Worm (Caenorhabditis elegans) whole organism, L4/young adult: ENCODE data around the gene clc-21.
"Not testable (repeated sequence)": the region's sequence is repeated elsewhere in the genome, so short reads cannot be mapped to it uniquely, and the experiment has no call there.

Experiments used
- W03F9.2 ChIP-seq: fragments of 150-350 bp; optimal IDR thresholded peaks from 2 replicates; lab custom pipeline; 2014; ENCODE audit warnings: missing biosample characterization, missing genetic modification characterization
- dao-5 ChIP-seq: sonication (generic microtip); optimal IDR thresholded peaks from 2 replicates; lab custom pipeline; 2016; ENCODE audit warnings: missing genotype, missing genetic modification characterization, moderate library complexity, missing compliant biosample characterization
- him-1 ChIP-seq: sonication (generic microtip); optimal IDR thresholded peaks from 2 replicates; lab custom pipeline; 2016; ENCODE audit warnings: missing genotype, missing genetic modification reagents, missing genetic modification characterization, missing compliant biosample characterization

The clc-21 gene

ce11 chrV:17416833-17417232 lies at the start of gene clc-21:
Gene clc-21, plus strand, starts transcription at chrV:17417133.
- TF ChIP-seq W03F9.2 (no peak), dao-5 (no peak), him-1 (tag; lab: Kevin White, UChicago) (no peak)

DNA sequence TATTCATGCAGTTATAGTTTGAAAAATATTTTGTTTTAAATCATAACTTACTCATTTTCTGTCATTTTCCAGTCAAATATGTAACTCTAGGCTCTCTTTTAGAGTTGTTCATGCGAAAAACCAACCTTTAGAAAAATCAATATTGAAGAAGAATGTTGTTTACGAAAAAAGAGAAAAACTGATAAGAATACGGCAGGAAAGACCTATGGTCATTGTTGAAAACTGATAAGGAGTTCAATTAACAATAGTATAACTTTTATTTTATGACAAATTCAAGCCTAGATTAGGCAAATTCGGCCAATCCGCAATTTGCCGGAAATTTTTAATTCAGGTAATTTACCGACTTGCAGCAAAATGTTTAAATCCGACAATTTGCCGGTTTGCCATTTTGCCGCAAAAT lies 40.3 kb upstream of the clc-21 start, which contains the start of gene Y20C6A.1:
Y20C6A.1 (minus strand) TSS at position 107 of the 400 bp plus-strand sequence.
- TF ChIP-seq dao-5 (no peak), W03F9.2 (no peak), him-1 (tag; lab: Kevin White, UChicago) (no peak)

ce11 chrV:17377140-17377539 lies 39.8 kb upstream of the clc-21 start, which contains the start of gene fbxb-7:
Gene fbxb-7, plus strand, starts transcription at chrV:17377406.
- TF ChIP-seq dao-5 (no peak), W03F9.2 (no peak), him-1 (tag; lab: Kevin White, UChicago) (no peak)

- TF ChIP-seq dao-5 (no peak), W03F9.2 (no peak), him-1 (tag; lab: Kevin White, UChicago) (no peak)
These were observed 37.0 kb upstream of the clc-21 start, which contains the start of gene Y20C6A.4 for ce11 chrV:17379932-17380331. Gene Y20C6A.4, plus strand, starts transcription at chrV:17380232.

ce11 chrV:17395374-17395773 lies 21.6 kb upstream of the clc-21 start, which contains the start of gene srh-120:
Gene srh-120, plus strand, starts transcription at chrV:17395674.
- TF ChIP-seq W03F9.2 (no peak), dao-5 (no peak), him-1 (tag; lab: Kevin White, UChicago) (no peak)

DNA sequence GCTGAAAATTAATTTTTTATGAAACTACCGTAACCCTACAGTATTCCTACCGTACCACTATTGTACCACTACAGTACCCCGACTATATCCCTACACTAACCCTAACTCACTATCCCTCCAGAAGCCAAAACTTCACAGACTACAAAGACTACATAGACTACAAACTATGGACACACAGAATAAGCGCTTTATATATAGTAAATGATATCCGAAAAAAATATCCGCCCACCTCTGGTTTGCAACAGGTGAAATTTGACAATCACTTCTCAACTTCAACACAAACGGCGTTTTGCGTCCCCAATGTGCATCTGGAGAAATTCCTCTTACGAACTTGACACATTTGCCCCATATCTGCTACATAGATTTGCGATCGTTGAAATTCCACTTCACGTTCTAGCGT lies 7.0 kb upstream of the clc-21 start, which contains the start of gene srh-132:
srh-132 (plus strand) TSS at position 301 of the 400 bp plus-strand sequence.
- TF ChIP-seq dao-5; him-1 (tag; lab: Kevin White, UChicago); W03F9.2: not testable (repeated sequence)

DNA sequence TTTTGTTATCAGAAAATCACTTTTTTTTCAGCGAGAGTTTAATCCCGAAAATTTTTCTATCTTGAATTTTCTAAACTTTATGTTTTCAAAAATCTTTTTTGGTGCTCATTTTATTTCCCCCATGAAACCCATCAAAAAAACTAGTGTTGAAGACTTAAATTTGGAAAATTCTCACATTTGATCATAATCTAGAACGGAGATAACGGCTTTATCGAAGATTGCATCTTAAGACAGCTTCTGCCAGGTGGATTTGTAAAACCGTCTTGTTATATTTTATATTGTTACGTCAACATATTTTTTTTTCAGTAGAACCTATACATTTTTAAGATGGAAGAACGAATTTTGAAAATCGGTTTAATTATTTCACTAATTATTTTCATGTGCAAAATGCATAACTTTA lies 2.0 kb upstream of the clc-21 start, which contains the start of gene T27C5.12:
T27C5.12 (plus strand) TSS at position 301 of the 400 bp plus-strand sequence.
- TF ChIP-seq W03F9.2 (no peak), him-1 (tag; lab: Kevin White, UChicago) (no peak), dao-5 (no peak)

- no peak for TF ChIP-seq dao-5
- no peak for TF ChIP-seq W03F9.2
- no peak for TF ChIP-seq him-1 (tag; lab: Kevin White, UChicago)
These were observed 12.3 kb downstream of the clc-21 start for ce11 chrV:17429262-17429661.

DNA sequence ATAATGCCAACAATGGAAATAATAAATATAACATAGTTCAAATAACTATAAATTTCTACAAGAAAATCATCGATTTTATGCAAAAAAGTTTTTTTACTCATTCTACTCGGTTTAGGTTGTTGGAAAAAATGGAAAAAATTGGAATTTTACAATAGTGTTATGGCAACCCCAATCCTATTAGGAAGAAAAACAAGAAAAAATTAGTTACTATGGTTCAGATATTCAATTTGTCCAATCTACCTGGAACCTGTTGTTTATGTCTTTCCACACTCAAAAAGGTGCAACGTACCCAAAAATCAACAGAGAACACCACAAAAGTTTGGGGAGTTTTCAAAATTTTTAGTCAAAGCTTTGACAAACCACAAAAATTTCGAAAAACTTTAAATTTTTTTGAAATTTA lies 13.1 kb downstream of the clc-21 start, which contains the start of gene T27C5.10:
T27C5.10 (minus strand) TSS at position 101 of the 400 bp plus-strand sequence.
- TF ChIP-seq him-1 (tag; lab: Kevin White, UChicago) (no peak), W03F9.2 (no peak), dao-5 (no peak)

ce11 chrV:17430903-17431302 lies 14.0 kb downstream of the clc-21 start, which contains the start of gene srbc-27:
Gene srbc-27, plus strand, starts transcription at chrV:17431203.
- TF ChIP-seq him-1 (tag; lab: Kevin White, UChicago) (no peak), W03F9.2 (no peak), dao-5 (no peak)

ce11 chrV:17436492-17436891 lies 19.6 kb downstream of the clc-21 start, which contains the start of gene F20E11.18:
Gene F20E11.18, minus strand, starts transcription at chrV:17436592.
- TF ChIP-seq dao-5 (no peak), him-1 (tag; lab: Kevin White, UChicago) (no peak), W03F9.2 (no peak)

- no peak for TF ChIP-seq him-1 (tag; lab: Kevin White, UChicago)
- no peak for TF ChIP-seq dao-5
- no peak for TF ChIP-seq W03F9.2
These were observed 21.4 kb downstream of the clc-21 start, which contains the start of gene srsx-2 for ce11 chrV:17438317-17438716. Gene srsx-2, minus strand, starts transcription at chrV:17438417.

DNA sequence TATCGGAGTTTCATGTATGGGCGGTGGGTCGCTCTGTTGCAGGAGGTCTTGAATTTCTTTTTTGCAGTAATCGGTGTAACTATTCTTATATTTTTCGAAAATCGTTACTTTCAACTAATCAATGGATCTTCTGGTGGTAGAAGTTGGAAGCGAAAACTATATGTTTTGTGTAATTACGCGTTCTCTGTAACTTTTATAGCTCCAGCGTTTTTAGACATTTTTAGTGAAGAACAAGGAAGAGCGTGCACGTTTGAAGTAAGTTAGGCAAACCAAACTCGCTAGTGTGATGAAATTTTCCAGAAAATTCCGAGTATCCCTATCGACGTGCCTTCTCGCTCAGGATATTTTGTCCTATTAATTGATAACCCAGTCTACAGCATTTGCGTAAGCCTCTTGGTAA lies 22.5 kb downstream of the clc-21 start, which contains the start of gene srh-154:
srh-154 (plus strand) TSS at position 301 of the 400 bp plus-strand sequence.
- TF ChIP-seq W03F9.2 = no peak
- TF ChIP-seq dao-5 = no peak
- no peak for TF ChIP-seq him-1 (tag; lab: Kevin White, UChicago)

DNA sequence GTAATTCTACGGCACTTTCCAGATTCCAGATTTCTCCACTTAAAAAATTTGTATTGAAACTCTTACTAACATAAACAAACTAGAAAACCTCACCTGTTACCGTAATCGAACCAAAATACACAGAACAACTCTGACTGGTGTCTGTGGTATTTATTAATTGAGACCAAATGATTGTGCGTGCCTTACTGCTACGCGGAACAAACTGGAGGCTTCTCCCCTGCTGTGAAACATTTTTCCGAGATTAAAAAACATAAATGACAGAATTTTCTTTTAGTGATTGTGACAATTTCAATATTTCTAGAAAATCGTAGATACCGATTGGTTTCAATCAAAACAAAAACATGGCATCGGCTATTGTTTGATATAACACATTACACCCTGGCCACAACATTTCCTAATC lies 32.9 kb downstream of the clc-21 start:
- no peak for TF ChIP-seq dao-5
- no peak for TF ChIP-seq him-1 (tag; lab: Kevin White, UChicago)
- no peak for TF ChIP-seq W03F9.2

ce11 chrV:17456197-17456596 lies 39.3 kb downstream of the clc-21 start, which contains the start of gene srh-203:
Gene srh-203, minus strand, starts transcription at chrV:17456297.
- not testable (repeated sequence) for TF ChIP-seq W03F9.2; him-1 (tag; lab: Kevin White, UChicago); dao-5
